Fruit fly (Drosophila melanogaster) whole organism, pupa: ENCODE measurements around the gene Rab1.

ENCODE experiments used
- CG15710 ChIP-seq: fragments of 200-800 bp; sonication (Bioruptor generic); optimal IDR thresholded peaks from 2 replicates; lab custom pipeline; 2018; ENCODE audit warnings: missing biosample characterization, mild to moderate bottlenecking, missing genetic modification characterization, moderate library complexity
- CG34367 ChIP-seq: fragments of 200-800 bp; sonication (Bioruptor generic); optimal IDR thresholded peaks from 2 replicates; lab custom pipeline; 2018; ENCODE audit warnings: missing biosample characterization, mild to moderate bottlenecking, missing genetic modification characterization
- CG8301 ChIP-seq: fragments of 200-800 bp; sonication (Bioruptor generic); optimal IDR thresholded peaks from 2 replicates; lab custom pipeline; 2018; ENCODE audit warnings: missing biosample characterization, mild to moderate bottlenecking, missing genetic modification characterization
- CG9948 ChIP-seq: fragments of 200-800 bp; sonication (Bioruptor generic); optimal IDR thresholded peaks from 2 replicates; lab custom pipeline; 2018; ENCODE audit warnings: missing biosample characterization, mild to moderate bottlenecking, missing genetic modification characterization, moderate library complexity
- EcR ChIP-seq: fragments of 200-800 bp; sonication (Bioruptor generic); optimal IDR thresholded peaks from 3 replicates; lab custom pipeline; 2019; ENCODE audit warnings: missing biosample characterization, missing genetic modification characterization, mild to moderate bottlenecking, moderate library complexity, missing genetic modification reagents
- Ets98B ChIP-seq: fragments of 200-800 bp; sonication (Bioruptor generic); IDR thresholded peaks from 2 replicates; pipeline ENCODE4 v1.3.6; 2022; ENCODE audit warnings: missing biosample characterization, missing genetic modification characterization
- Snoo ChIP-seq: fragments of 200-800 bp; sonication (Bioruptor generic); optimal IDR thresholded peaks from 3 replicates; lab custom pipeline; 2017; ENCODE audit warnings: missing biosample characterization, mild to moderate bottlenecking, missing genetic modification characterization, inconsistent platforms
- fd96Ca ChIP-seq: fragments of 200-800 bp; sonication (Bioruptor generic); IDR thresholded peaks from 3 replicates; pipeline ENCODE4 v1.3.6; 2022; ENCODE audit warnings: missing biosample characterization, missing genetic modification characterization

DNA sequence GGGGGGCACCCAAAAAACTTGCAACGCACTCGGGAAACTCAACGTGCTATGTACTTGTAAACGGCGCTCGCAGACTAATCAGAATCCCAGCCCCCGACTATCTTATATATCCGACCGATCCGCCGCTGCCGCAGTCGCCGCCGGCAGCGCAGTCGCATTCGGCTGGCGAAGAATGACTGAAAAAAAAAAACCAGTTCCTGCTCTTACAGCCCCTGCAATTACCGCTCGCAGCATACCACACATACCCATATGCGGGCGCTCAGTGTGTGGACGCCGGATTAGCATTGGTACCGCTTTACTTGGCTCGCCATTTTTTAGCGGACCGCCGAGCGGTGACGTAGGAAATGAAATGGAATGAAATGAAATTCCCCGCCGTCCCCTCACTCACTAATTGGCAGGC, 31.8 kb downstream of the Rab1 start, which contains the start of gene e:
- TF ChIP-seq CG8301 (tag; lab: Kevin White, UChicago) (no peak), Ets98B (no peak), fd96Ca (GFP tag; lab: Robert Waterston, UW) (no peak), CG34367 (no peak), CG15710 (tag; lab: Kevin White, UChicago) (no peak), EcR (GFP tag; lab: Kevin White, UChicago) (no peak), CG9948 (tag; lab: Kevin White, UChicago) (no peak), Snoo (tag; lab: Kevin White, UChicago) (no peak)
